Fruit fly (Drosophila melanogaster) whole organism, embryonic: ENCODE data around the gene dj-1beta.
A peak's percentile ranks its signal among the peaks of the same experiment; 100 is the strongest.

Experiments
- Antp ChIP-seq: fragments of 200-800 bp; sonication (Bioruptor generic); optimal IDR thresholded peaks from 3 replicates; lab custom pipeline; 2016; ENCODE audit warnings: missing biosample characterization, missing genetic modification characterization
- BEAF-32 ChIP-seq: fragments of 200-800 bp; sonication (Bioruptor generic); optimal IDR thresholded peaks from 3 replicates; lab custom pipeline; 2017; ENCODE audit warnings: missing biosample characterization, missing genetic modification characterization, mild to moderate bottlenecking, moderate library complexity, missing genetic modification reagents
- Bdp1 ChIP-seq: fragments of 200-800 bp; sonication (Bioruptor generic); optimal IDR thresholded peaks from 3 replicates; lab custom pipeline; 2016; ENCODE audit warnings: missing biosample characterization, missing genetic modification characterization
- BtbVII ChIP-seq: fragments of 200-800 bp; sonication (Bioruptor generic); optimal IDR thresholded peaks from 3 replicates; lab custom pipeline; 2017; ENCODE audit warnings: missing biosample characterization, mild to moderate bottlenecking, missing genetic modification characterization
- CG10321 ChIP-seq: fragments of 200-800 bp; sonication (Bioruptor generic); IDR thresholded peaks from 2 replicates; pipeline ENCODE4 v1.3.6; 2022; ENCODE audit warnings: missing biosample characterization, missing genetic modification characterization
- CG11504 ChIP-seq: fragments of 200-800 bp; sonication (Bioruptor generic); optimal IDR thresholded peaks from 3 replicates; lab custom pipeline; 2019; ENCODE audit warnings: missing biosample characterization, mild to moderate bottlenecking, missing genetic modification characterization, moderate library complexity
- CG12391 ChIP-seq: fragments of 200-800 bp; sonication (Bioruptor generic); optimal IDR thresholded peaks from 3 replicates; lab custom pipeline; 2018; ENCODE audit warnings: missing biosample characterization, mild to moderate bottlenecking, missing genetic modification characterization, moderate library complexity
- CG12769 ChIP-seq: fragments of 200-800 bp; sonication (Bioruptor generic); optimal IDR thresholded peaks from 2 replicates; lab custom pipeline; 2019; ENCODE audit warnings: missing biosample characterization, mild to moderate bottlenecking, missing genetic modification characterization, moderate library complexity
- CG13287 ChIP-seq: fragments of 200-800 bp; sonication (Bioruptor generic); IDR thresholded peaks from 2 replicates; pipeline ENCODE4 v1.3.6; 2022; ENCODE audit warnings: missing biosample characterization, missing genetic modification characterization; ENCODE audit not compliant: partially characterized antibody
- CG2120 ChIP-seq: fragments of 200-800 bp; sonication (Bioruptor generic); optimal IDR thresholded peaks from 3 replicates; lab custom pipeline; 2016; ENCODE audit warnings: missing biosample characterization, missing genetic modification characterization
- CG2129 ChIP-seq: fragments of 200-800 bp; sonication (Bioruptor generic); IDR thresholded peaks from 2 replicates; pipeline ENCODE4 v1.3.6; 2022; ENCODE audit warnings: missing biosample characterization, missing genetic modification characterization; ENCODE audit not compliant: partially characterized antibody
- CG2712 ChIP-seq: fragments of 200-800 bp; optimal IDR thresholded peaks from 3 replicates; lab custom pipeline; 2019; ENCODE audit warnings: missing biosample characterization, mild to moderate bottlenecking, missing genetic modification characterization, moderate library complexity
- CG31441 ChIP-seq: fragments of 200-800 bp; sonication (Bioruptor generic); IDR thresholded peaks from 2 replicates; pipeline ENCODE4 v1.3.6; 2022; ENCODE audit warnings: missing biosample characterization, missing genetic modification characterization
- CG34224 ChIP-seq: fragments of 200-800 bp; sonication (Bioruptor generic); IDR thresholded peaks from 3 replicates; pipeline ENCODE4 v1.3.6; 2022; ENCODE audit warnings: missing biosample characterization, missing genetic modification characterization; ENCODE audit not compliant: partially characterized antibody
- CG4617 ChIP-seq: fragments of 200-800 bp; sonication (Bioruptor generic); optimal IDR thresholded peaks from 3 replicates; lab custom pipeline; 2016; ENCODE audit warnings: missing biosample characterization, missing genetic modification characterization, borderline replicate concordance
- CG6272 ChIP-seq: fragments of 200-800 bp; sonication (Bioruptor generic); IDR thresholded peaks from 2 replicates; pipeline ENCODE4 v1.3.6; 2022; ENCODE audit warnings: missing biosample characterization, missing genetic modification characterization
- CG6654 ChIP-seq: fragments of 200-800 bp; sonication (Bioruptor generic); optimal IDR thresholded peaks from 2 replicates; lab custom pipeline; 2017; ENCODE audit warnings: missing biosample characterization, mild to moderate bottlenecking, missing genetic modification characterization
- CG6791 ChIP-seq: fragments of 200-800 bp; sonication (Bioruptor generic); IDR thresholded peaks from 3 replicates; pipeline ENCODE4 v1.3.6; 2022; ENCODE audit warnings: missing biosample characterization, missing genetic modification characterization; ENCODE audit not compliant: partially characterized antibody
- CG6854 ChIP-seq: fragments of 200-800 bp; sonication (Bioruptor generic); optimal IDR thresholded peaks from 3 replicates; lab custom pipeline; 2017; ENCODE audit warnings: missing biosample characterization, mild to moderate bottlenecking, missing genetic modification characterization
- CG7786 ChIP-seq: fragments of 200-800 bp; sonication (Bioruptor generic); optimal IDR thresholded peaks from 2 replicates; lab custom pipeline; 2016; ENCODE audit warnings: missing biosample characterization, missing genetic modification characterization
- CG8281 ChIP-seq: fragments of 200-800 bp; sonication (Bioruptor generic); optimal IDR thresholded peaks from 2 replicates; lab custom pipeline; 2018; ENCODE audit warnings: missing biosample characterization, mild to moderate bottlenecking, missing genetic modification characterization, moderate library complexity
- CHES-1-like ChIP-seq: fragments of 200-800 bp; sonication (Bioruptor generic); optimal IDR thresholded peaks from 2 replicates; lab custom pipeline; 2016; ENCODE audit warnings: missing biosample characterization, missing genetic modification characterization
- CTCF ChIP-seq: fragments of 200-800 bp; sonication (Bioruptor generic); optimal IDR thresholded peaks from 2 replicates; lab custom pipeline; 2017; ENCODE audit warnings: missing biosample characterization, mild to moderate bottlenecking, missing genetic modification characterization, moderate library complexity
- Dll ChIP-seq: fragments of 200-800 bp; sonication (Bioruptor generic); IDR thresholded peaks from 4 replicates; pipeline ENCODE4 v1.3.6; 2022; ENCODE audit warnings: missing biosample characterization, missing genetic modification characterization; ENCODE audit not compliant: partially characterized antibody
- Doc3 ChIP-seq: fragments of 200-800 bp; sonication (Bioruptor generic); IDR thresholded peaks from 3 replicates; pipeline ENCODE4 v1.3.6; 2022; ENCODE audit warnings: missing biosample characterization, missing genetic modification characterization; ENCODE audit not compliant: partially characterized antibody
- E2f1 ChIP-seq: fragments of 200-800 bp; sonication (Bioruptor generic); IDR thresholded peaks from 2 replicates; pipeline ENCODE4 v1.3.6; 2022; ENCODE audit warnings: missing biosample characterization, missing genetic modification characterization
- E2f2 ChIP-seq: fragments of 200-800 bp; sonication (Bioruptor generic); IDR thresholded peaks from 2 replicates; pipeline ENCODE4 v1.3.6; 2022; ENCODE audit warnings: missing biosample characterization, missing genetic modification characterization
- Lhr ChIP-seq: fragments of 200-800 bp; sonication (Bioruptor generic); optimal IDR thresholded peaks from 3 replicates; lab custom pipeline; 2017; ENCODE audit warnings: mild to moderate bottlenecking, missing biosample characterization, missing genetic modification reagents, missing genetic modification characterization
- Opbp ChIP-seq: fragments of 200-800 bp; sonication (Bioruptor generic); IDR thresholded peaks from 3 replicates; pipeline ENCODE4 v1.3.6; 2022; ENCODE audit warnings: missing biosample characterization, missing genetic modification characterization; ENCODE audit not compliant: partially characterized antibody
- PHDP ChIP-seq: fragments of 200-800 bp; sonication (Bioruptor generic); optimal IDR thresholded peaks from 3 replicates; lab custom pipeline; 2018; ENCODE audit warnings: missing biosample characterization, mild to moderate bottlenecking, missing genetic modification characterization, moderate library complexity
- Rfx ChIP-seq: fragments of 200-800 bp; sonication (Bioruptor generic); IDR thresholded peaks from 2 replicates; pipeline ENCODE4 v1.3.6; 2022; ENCODE audit warnings: missing biosample characterization, missing genetic modification characterization
- Sox102F ChIP-seq: fragments of 200-800 bp; sonication (Bioruptor generic); optimal IDR thresholded peaks from 2 replicates; lab custom pipeline; 2018; ENCODE audit warnings: missing biosample characterization, mild to moderate bottlenecking, missing genetic modification characterization, moderate library complexity
- Sry-δ ChIP-seq: fragments of 200-800 bp; sonication (Bioruptor generic); optimal IDR thresholded peaks from 2 replicates; lab custom pipeline; 2016; ENCODE audit warnings: missing biosample characterization, missing genetic modification characterization
- az2 ChIP-seq: fragments of 200-800 bp; sonication (Bioruptor generic); optimal IDR thresholded peaks from 3 replicates; lab custom pipeline; 2016; ENCODE audit warnings: missing biosample characterization, missing genetic modification characterization
- dati ChIP-seq: fragments of 200-800 bp; sonication (Bioruptor generic); IDR thresholded peaks from 2 replicates; pipeline ENCODE4 v1.3.6; 2022; ENCODE audit warnings: missing biosample characterization, missing genetic modification characterization
- dm ChIP-seq: fragments of 200-800 bp; sonication (Bioruptor generic); optimal IDR thresholded peaks from 3 replicates; lab custom pipeline; 2016; ENCODE audit warnings: missing biosample characterization, missing genetic modification characterization
- ftz-f1 ChIP-seq: fragments of 200-800 bp; sonication (Bioruptor generic); optimal IDR thresholded peaks from 2 replicates; lab custom pipeline; 2016; ENCODE audit warnings: missing biosample characterization, missing genetic modification characterization
- gcm ChIP-seq: fragments of 200-800 bp; sonication (Bioruptor generic); optimal IDR thresholded peaks from 2 replicates; lab custom pipeline; 2019; ENCODE audit warnings: missing biosample characterization, mild to moderate bottlenecking, missing genetic modification characterization, moderate library complexity
- gfzf ChIP-seq: fragments of 200-800 bp; sonication (Bioruptor generic); optimal IDR thresholded peaks from 2 replicates; lab custom pipeline; 2016; ENCODE audit warnings: missing biosample characterization, mild to moderate bottlenecking, missing genetic modification characterization, moderate library complexity
- hb ChIP-seq: fragments of 200-800 bp; sonication (Bioruptor generic); IDR thresholded peaks from 3 replicates; pipeline ENCODE4 v1.3.6; 2022; ENCODE audit warnings: missing biosample characterization, missing genetic modification characterization; ENCODE audit not compliant: partially characterized antibody
- her ChIP-seq: fragments of 200-800 bp; sonication (Bioruptor generic); optimal IDR thresholded peaks from 2 replicates; lab custom pipeline; 2016; ENCODE audit warnings: missing biosample characterization, missing genetic modification characterization
- inv ChIP-seq: fragments of 200-800 bp; sonication (Bioruptor generic); IDR thresholded peaks from 2 replicates; pipeline ENCODE4 v1.3.6; 2022; ENCODE audit warnings: missing biosample characterization, missing genetic modification characterization; ENCODE audit not compliant: partially characterized antibody
- jigr1 ChIP-seq: fragments of 200-800 bp; sonication (Bioruptor generic); IDR thresholded peaks from 3 replicates; pipeline ENCODE4 v1.3.6; 2022; ENCODE audit warnings: missing biosample characterization, missing genetic modification characterization
- klu ChIP-seq: fragments of 200-800 bp; sonication (Bioruptor generic); IDR thresholded peaks from 2 replicates; pipeline ENCODE4 v1.3.6; 2022; ENCODE audit warnings: missing biosample characterization, missing genetic modification characterization
- knrl ChIP-seq: fragments of 200-800 bp; sonication (Bioruptor generic); IDR thresholded peaks from 3 replicates; pipeline ENCODE4 v1.3.6; 2022; ENCODE audit warnings: missing biosample characterization, missing genetic modification characterization; ENCODE audit not compliant: partially characterized antibody
- onecut ChIP-seq: fragments of 200-800 bp; sonication (Bioruptor generic); IDR thresholded peaks from 2 replicates; pipeline ENCODE4 v1.3.6; 2022; ENCODE audit warnings: missing biosample characterization, missing genetic modification characterization
- row ChIP-seq: fragments of 200-800 bp; sonication (Bioruptor generic); IDR thresholded peaks from 3 replicates; pipeline ENCODE4 v1.3.6; 2022; ENCODE audit warnings: missing biosample characterization, missing genetic modification characterization
- sr ChIP-seq: fragments of 200-800 bp; sonication (Bioruptor generic); IDR thresholded peaks from 3 replicates; pipeline ENCODE4 v1.3.6; 2022; ENCODE audit warnings: missing biosample characterization, missing genetic modification characterization
- unc-4 ChIP-seq: fragments of 200-800 bp; sonication (Bioruptor generic); IDR thresholded peaks from 2 replicates; pipeline ENCODE4 v1.3.6; 2022; ENCODE audit warnings: missing biosample characterization, missing genetic modification characterization; ENCODE audit not compliant: partially characterized antibody

The dj-1beta gene

dm6 chr3R:30806490-30807195 lies at the start of gene dj-1beta, which contains the start of gene wts (continued):
- TF ChIP-seq row (peak; percentile 45; the same call in 2 of the 3 replicates), dati (GFP tag; lab: Robert Waterston, UW) (no peak), Rfx (GFP tag; lab: Robert Waterston, UW) (peak; percentile 35; the same call in 1 of the 2 replicates), CG2129 (peak; percentile 73), CG12391 (tag; lab: Kevin White, UChicago) (peak; percentile 43), unc-4 (GFP tag; lab: Robert Waterston, UW) (peak; percentile 86), CTCF (GFP tag; lab: Kevin White, UChicago) (peak; percentile 40), gcm (GFP tag; lab: Kevin White, UChicago) (no peak), E2f2 (GFP tag; lab: Robert Waterston, UW) (peak; percentile 94), BEAF-32 (peak; percentile 95), CG2120 (peak; percentile 20), CG6791 (peak; percentile 97), CG12769 (tag; lab: Kevin White, UChicago) (peak; percentile 8), CG11504 (tag; lab: Kevin White, UChicago) (peak; percentile 23), CG6854 (GFP tag; lab: Kevin White, UChicago) (no peak), Dll (GFP tag; lab: Robert Waterston, UW) (peak; percentile 91), hb (GFP tag; lab: Robert Waterston, UW) (peak; percentile 94), jigr1 (no peak), sr (GFP tag; lab: Robert Waterston, UW) (no peak), onecut (no peak), BtbVII (no peak), CG4617 (GFP tag; lab: Kevin White, UChicago) (peak; percentile 45), CG6272 (GFP tag; lab: Robert Waterston, UW) (peak; percentile 9; the same call in 1 of the 2 replicates), CG34224 (peak; percentile 83), CG13287 (GFP tag; lab: Robert Waterston, UW) (peak; percentile 90), Opbp (GFP tag; lab: Robert Waterston, UW) (peak; percentile 94), klu (GFP tag; lab: Robert Waterston, UW) (no peak), Lhr (peak; percentile 55), CG6654 (GFP tag; lab: Kevin White, UChicago) (no peak), Sox102F (no peak), CG7786 (GFP tag; lab: Kevin White, UChicago) (no peak), CHES-1-like (GFP tag; lab: Kevin White, UChicago) (no peak), Sry-δ (GFP tag; lab: Kevin White, UChicago) (peak; percentile 93), az2 (GFP tag; lab: Kevin White, UChicago) (no peak), ftz-f1 (GFP tag; lab: Kevin White, UChicago) (no peak), Antp (no peak), CG8281 (no peak), E2f1 (GFP tag; lab: Robert Waterston, UW) (no peak), inv (GFP tag; lab: Robert Waterston, UW) (peak; percentile 88), CG31441 (GFP tag; lab: Robert Waterston, UW) (peak; percentile 26; the same call in 1 of the 2 replicates), her (GFP tag; lab: Kevin White, UChicago) (peak; percentile 99), gfzf (GFP tag; lab: Kevin White, UChicago) (peak; percentile 62), CG10321 (GFP tag; lab: Robert Waterston, UW) (no peak), knrl (GFP tag; lab: Robert Waterston, UW) (peak; percentile 94), Doc3 (GFP tag; lab: Robert Waterston, UW) (peak; percentile 79), Bdp1 (GFP tag; lab: Kevin White, UChicago) (no peak), dm (GFP tag; lab: Kevin White, UChicago) (no peak), CG2712 (tag; lab: Kevin White, UChicago) (peak; percentile 19), PHDP (tag; lab: Kevin White, UChicago) (peak; percentile 30)
